Fruit fly (Drosophila melanogaster) ovary, adult (tissue): ENCODE results near the gene CG32037.

Experiments used
- CG17801 ChIP-seq: fragments of 200-800 bp; optimal IDR thresholded peaks from 2 replicates; lab custom pipeline; 2019; ENCODE audit warnings: missing biosample characterization, mild to moderate bottlenecking, missing genetic modification characterization, moderate library complexity; ENCODE audit not compliant: partially characterized antibody

CG32037 gene

dm6 chr3L:9467267-9467666 lies 24.7 kb downstream of the CG32037 start:
- TF ChIP-seq CG17801 (GFP tag; lab: Kevin White, UChicago): no peak

- no peak for TF ChIP-seq CG17801 (GFP tag; lab: Kevin White, UChicago)
Observed at dm6 chr3L:9466595-9466994, 25.4 kb downstream of the CG32037 start.

- TF ChIP-seq CG17801 (GFP tag; lab: Kevin White, UChicago): no peak
Observed at dm6 chr3L:9465652-9466244, 26.3 kb downstream of the CG32037 start.

- no peak for TF ChIP-seq CG17801 (GFP tag; lab: Kevin White, UChicago)
Observed at dm6 chr3L:9462794-9463193, 29.2 kb downstream of the CG32037 start.

dm6 chr3L:9462247-9462769 lies 29.7 kb downstream of the CG32037 start:
- TF ChIP-seq CG17801 (GFP tag; lab: Kevin White, UChicago): peak; percentile 89

dm6 chr3L:9461670-9462246 lies 30.3 kb downstream of the CG32037 start:
- no peak for TF ChIP-seq CG17801 (GFP tag; lab: Kevin White, UChicago)

dm6 chr3L:9460775-9461491 lies 31.1 kb downstream of the CG32037 start, which contains the start of the genes CG3434 and CG44838:
TSS of gene CG3434 (minus strand) at chr3L:9460799.
TSS of gene CG44838 (plus strand) at chr3L:9461050.
- TF ChIP-seq CG17801 (GFP tag; lab: Kevin White, UChicago): peak; percentile 82

dm6 chr3L:9457619-9458092 lies 34.4 kb downstream of the CG32037 start, which contains the start of gene CG3437:
TSS of gene CG3437 (minus strand) at chr3L:9457669.
- peak; percentile 94 for TF ChIP-seq CG17801 (GFP tag; lab: Kevin White, UChicago)

- TF ChIP-seq CG17801 (GFP tag; lab: Kevin White, UChicago): no peak
Observed at dm6 chr3L:9456389-9456788, 35.6 kb downstream of the CG32037 start.

dm6 chr3L:9455819-9456388 lies 36.1 kb downstream of the CG32037 start, which contains the start of the genes phol and CG3552:
TSS of gene phol (minus strand) at chr3L:9456281.
TSS of gene CG3552 (plus strand) at chr3L:9456318.
- peak; percentile 9 for TF ChIP-seq CG17801 (GFP tag; lab: Kevin White, UChicago)

dm6 chr3L:9452422-9452821 lies 39.6 kb downstream of the CG32037 start:
- TF ChIP-seq CG17801 (GFP tag; lab: Kevin White, UChicago): no peak

- peak; percentile 73 for TF ChIP-seq CG17801 (GFP tag; lab: Kevin White, UChicago)
Observed at dm6 chr3L:9451522-9452118, 40.4 kb downstream of the CG32037 start, which contains the start of the genes CG3448 and ghi. TSS of gene CG3448 (minus strand) at chr3L:9451572. TSS of gene ghi (plus strand) at chr3L:9451876.

- TF ChIP-seq CG17801 (GFP tag; lab: Kevin White, UChicago): peak; percentile 39
Observed at dm6 chr3L:9447239-9447777, 44.7 kb downstream of the CG32037 start.

dm6 chr3L:9446731-9447238 lies 45.2 kb downstream of the CG32037 start, which contains the start of gene CG3529:
TSS of gene CG3529 (plus strand) at chr3L:9446864.
- peak; percentile 10 for TF ChIP-seq CG17801 (GFP tag; lab: Kevin White, UChicago)
